Worm (Caenorhabditis elegans) whole organism, late embryonic: ENCODE results near the gene srxa-19.

ENCODE experiments used
- Y22D7AL.16 ChIP-seq: sonication (generic microtip); optimal IDR thresholded peaks from 2 replicates; lab custom pipeline; 2016; ENCODE audit warnings: missing genetic modification characterization, missing compliant biosample characterization
- ceh-34 ChIP-seq: sonication (generic microtip); optimal IDR thresholded peaks from 2 replicates; lab custom pipeline; 2016; ENCODE audit warnings: mild to moderate bottlenecking, missing genetic modification characterization, missing compliant biosample characterization
- ceh-6 ChIP-seq: fragments of 200-800 bp; sonication (Bioruptor generic); optimal IDR thresholded peaks from 2 replicates; lab custom pipeline; 2018; ENCODE audit warnings: mild to moderate bottlenecking, missing genetic modification characterization, missing compliant biosample characterization
- dmd-4 ChIP-seq: sonication (generic microtip); optimal IDR thresholded peaks from 2 replicates; lab custom pipeline; 2016; ENCODE audit warnings: borderline replicate concordance, missing genetic modification characterization, missing compliant biosample characterization
- hlh-6 ChIP-seq: sonication (generic microtip); optimal IDR thresholded peaks from 2 replicates; lab custom pipeline; 2016; ENCODE audit warnings: missing genotype, missing genetic modification characterization, missing compliant biosample characterization
- ztf-16 ChIP-seq: sonication (generic microtip); optimal IDR thresholded peaks from 2 replicates; lab custom pipeline; 2017; ENCODE audit warnings: missing genetic modification characterization, missing compliant biosample characterization

- TF ChIP-seq ztf-16 (no peak), Y22D7AL.16 (tag; lab: Kevin White, UChicago) (no peak), ceh-6 (no peak), dmd-4 (tag; lab: Kevin White, UChicago) (no peak), hlh-6 (tag; lab: Kevin White, UChicago) (no peak), ceh-34 (no peak)
Observed at ce11 chrV:10134077-10134693, 11.6 kb upstream of the srxa-19 start, which contains the start of the genes C08B6.18, wdr-20 and C08B6.8.
